Worm (Caenorhabditis elegans) whole organism, L4 larva: Measurements from ENCODE around the gene nlp-69.

Experiments used
- aha-1 ChIP-seq: fragments of 150-350 bp; peaks from one replicate; lab custom pipeline; 2014; ENCODE audit warnings: missing biosample characterization, missing genetic modification characterization
- attf-4 ChIP-seq: sonication (generic microtip); optimal IDR thresholded peaks from 3 replicates; lab custom pipeline; 2017; ENCODE audit warnings: missing biosample characterization, missing genetic modification characterization
- hlh-30 ChIP-seq: sonication (generic microtip); optimal IDR thresholded peaks from 2 replicates; lab custom pipeline; 2017; ENCODE audit warnings: antibody characterized with exemption, mild to moderate bottlenecking, missing genetic modification characterization, missing compliant biosample characterization; ENCODE audit not compliant: insufficient read depth
- nhr-28 ChIP-seq: fragments of 150-350 bp; optimal IDR thresholded peaks from 2 replicates; lab custom pipeline; 2014; ENCODE audit warnings: missing biosample characterization, missing genetic modification characterization
- sdz-12 ChIP-seq: fragments of 200-800 bp; sonication (Bioruptor generic); optimal IDR thresholded peaks from 2 replicates; lab custom pipeline; 2018; ENCODE audit warnings: mild to moderate bottlenecking, missing genetic modification characterization, missing compliant biosample characterization

DNA sequence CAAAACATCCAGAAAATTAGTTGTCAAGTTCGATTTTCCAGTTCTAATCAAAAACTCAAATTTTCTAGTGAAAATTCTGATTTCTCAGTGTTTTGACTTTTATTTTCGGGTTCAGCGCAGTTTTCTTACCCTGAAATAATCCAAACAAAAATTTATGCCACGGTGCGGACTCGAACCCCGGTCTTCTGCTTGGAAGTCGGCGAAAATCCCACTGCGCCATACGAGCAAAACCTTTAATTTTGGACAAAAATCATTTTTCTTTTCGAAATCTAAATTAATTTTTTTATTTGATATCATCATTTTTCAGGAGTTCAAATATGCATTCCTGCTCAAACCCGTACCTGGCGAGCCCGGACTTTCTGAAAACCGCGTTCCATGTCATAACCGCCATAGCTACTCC, 45.7 kb downstream of the nlp-69 start, which contains the start of gene srh-233:
- TF ChIP-seq hlh-30 = no peak
- no peak for TF ChIP-seq nhr-28 (tag; lab: Kevin White, UChicago)
- no peak for TF ChIP-seq attf-4 (tag; lab: Kevin White, UChicago)
- peak; percentile 5 for TF ChIP-seq aha-1 (tag; lab: Kevin White, UChicago)
- TF ChIP-seq sdz-12 (GFP tag; lab: Kevin White, UChicago) = no peak
